Fruit fly (Drosophila melanogaster) whole organism, embryonic: ENCODE data around the gene CG33158.

Experiments
- Bdp1 ChIP-seq: fragments of 200-800 bp; sonication (Bioruptor generic); optimal IDR thresholded peaks from 3 replicates; lab custom pipeline; 2016; ENCODE audit warnings: missing biosample characterization, missing genetic modification characterization
- Blimp-1 ChIP-seq: fragments of 200-800 bp; sonication (Bioruptor generic); optimal IDR thresholded peaks from 3 replicates; lab custom pipeline; 2018; ENCODE audit warnings: missing biosample characterization, missing genetic modification characterization, mild to moderate bottlenecking, moderate library complexity, missing genetic modification reagents
- CG10274 ChIP-seq: fragments of 200-800 bp; sonication (Bioruptor generic); optimal IDR thresholded peaks from 3 replicates; lab custom pipeline; 2017; ENCODE audit warnings: missing biosample characterization, mild to moderate bottlenecking, missing genetic modification characterization
- CG10565 ChIP-seq: fragments of 200-800 bp; sonication (Bioruptor generic); optimal IDR thresholded peaks from 3 replicates; lab custom pipeline; 2016; ENCODE audit warnings: missing biosample characterization, mild to moderate bottlenecking, missing genetic modification characterization
- CG10979 ChIP-seq: fragments of 200-800 bp; sonication (Bioruptor generic); optimal IDR thresholded peaks from 2 replicates; lab custom pipeline; 2018; ENCODE audit warnings: missing biosample characterization, mild to moderate bottlenecking, missing genetic modification characterization, moderate library complexity
- CG11723 ChIP-seq: fragments of 200-800 bp; sonication (Bioruptor generic); optimal IDR thresholded peaks from 2 replicates; lab custom pipeline; 2017; ENCODE audit warnings: missing biosample characterization, mild to moderate bottlenecking, missing genetic modification characterization
- CG13894 ChIP-seq: fragments of 200-800 bp; sonication (Bioruptor generic); optimal IDR thresholded peaks from 3 replicates; lab custom pipeline; 2018; ENCODE audit warnings: missing biosample characterization, mild to moderate bottlenecking, missing genetic modification characterization, moderate library complexity
- CG2129 ChIP-seq: fragments of 200-800 bp; sonication (Bioruptor generic); IDR thresholded peaks from 2 replicates; pipeline ENCODE4 v1.3.6; 2022; ENCODE audit warnings: missing biosample characterization, missing genetic modification characterization; ENCODE audit not compliant: partially characterized antibody
- CG2678 ChIP-seq: fragments of 200-800 bp; sonication (Bioruptor generic); optimal IDR thresholded peaks from 3 replicates; lab custom pipeline; 2019; ENCODE audit warnings: missing biosample characterization, mild to moderate bottlenecking, missing genetic modification characterization, moderate library complexity
- CG2889 ChIP-seq: fragments of 200-800 bp; sonication (Bioruptor generic); IDR thresholded peaks from 3 replicates; pipeline ENCODE4 v1.3.6; 2022; ENCODE audit warnings: missing biosample characterization, missing genetic modification characterization
- CG30403 ChIP-seq: fragments of 200-800 bp; sonication (Bioruptor generic); optimal IDR thresholded peaks from 3 replicates; lab custom pipeline; 2016; ENCODE audit warnings: missing biosample characterization, missing genetic modification characterization
- CG34376 ChIP-seq: fragments of 200-800 bp; sonication (Bioruptor generic); optimal IDR thresholded peaks from 2 replicates; lab custom pipeline; 2018; ENCODE audit warnings: missing biosample characterization, mild to moderate bottlenecking, missing genetic modification characterization
- CG3847 ChIP-seq: fragments of 200-800 bp; sonication (Bioruptor generic); IDR thresholded peaks from 2 replicates; pipeline ENCODE4 v1.3.6; 2022; ENCODE audit warnings: missing biosample characterization, missing genetic modification characterization
- CG4282 ChIP-seq: fragments of 200-800 bp; sonication (Bioruptor generic); optimal IDR thresholded peaks from 2 replicates; lab custom pipeline; 2016; ENCODE audit warnings: missing biosample characterization, missing genetic modification characterization
- CG4730 ChIP-seq: fragments of 200-800 bp; sonication (Bioruptor generic); IDR thresholded peaks from 2 replicates; pipeline ENCODE4 v1.3.6; 2022; ENCODE audit warnings: missing biosample characterization, missing genetic modification characterization
- CG4820 ChIP-seq: fragments of 200-800 bp; sonication (Bioruptor generic); optimal IDR thresholded peaks from 3 replicates; lab custom pipeline; 2016; ENCODE audit warnings: missing biosample characterization, missing genetic modification characterization
- CG6854 ChIP-seq: fragments of 200-800 bp; sonication (Bioruptor generic); optimal IDR thresholded peaks from 3 replicates; lab custom pipeline; 2017; ENCODE audit warnings: missing biosample characterization, mild to moderate bottlenecking, missing genetic modification characterization
- CG7839 ChIP-seq: fragments of 200-800 bp; sonication (Bioruptor generic); optimal IDR thresholded peaks from 3 replicates; lab custom pipeline; 2018; ENCODE audit warnings: missing biosample characterization, mild to moderate bottlenecking, missing genetic modification characterization, moderate library complexity
- CG8281 ChIP-seq: fragments of 200-800 bp; sonication (Bioruptor generic); optimal IDR thresholded peaks from 2 replicates; lab custom pipeline; 2018; ENCODE audit warnings: missing biosample characterization, mild to moderate bottlenecking, missing genetic modification characterization, moderate library complexity
- CG9817 ChIP-seq: fragments of 200-800 bp; sonication (Bioruptor generic); optimal IDR thresholded peaks from 2 replicates; lab custom pipeline; 2018; ENCODE audit warnings: missing biosample characterization, mild to moderate bottlenecking, missing genetic modification characterization, moderate library complexity
- Ets97D ChIP-seq: fragments of 200-800 bp; sonication (Bioruptor generic); optimal IDR thresholded peaks from 3 replicates; lab custom pipeline; 2016; ENCODE audit warnings: missing biosample characterization, missing genetic modification characterization
- Fer1 ChIP-seq: fragments of 200-800 bp; sonication (Bioruptor generic); optimal IDR thresholded peaks from 2 replicates; lab custom pipeline; 2017; ENCODE audit warnings: missing biosample characterization, mild to moderate bottlenecking, missing genetic modification characterization
- Fer2 ChIP-seq: fragments of 200-800 bp; sonication (Bioruptor generic); optimal IDR thresholded peaks from 2 replicates; lab custom pipeline; 2018; ENCODE audit warnings: missing biosample characterization, mild to moderate bottlenecking, missing genetic modification characterization, moderate library complexity
- HLH3B ChIP-seq: fragments of 200-800 bp; sonication (Bioruptor generic); IDR thresholded peaks from 2 replicates; pipeline ENCODE4 v1.3.6; 2022; ENCODE audit warnings: missing biosample characterization, missing genetic modification characterization
- Hand ChIP-seq: fragments of 200-800 bp; sonication (Bioruptor generic); optimal IDR thresholded peaks from 2 replicates; lab custom pipeline; 2017; ENCODE audit warnings: mild to moderate bottlenecking, missing biosample characterization, missing genetic modification reagents, missing genetic modification characterization
- Hr39 ChIP-seq: fragments of >200 bp; optimal IDR thresholded peaks from 2 replicates; lab custom pipeline; 2017
- Hr51 ChIP-seq, 2 experiments: fragments of 200-800 bp; sonication (Bioruptor generic); optimal IDR thresholded peaks; 2 replicates in 1 of 2; 3 replicates in 1 of 2; lab custom pipeline; 2016 to 2018; ENCODE audit warnings: missing biosample characterization in 2 of 2, missing genetic modification characterization in 2 of 2, mild to moderate bottlenecking in 1 of 2, moderate library complexity in 1 of 2
- Mad ChIP-seq: fragments of 200-800 bp; sonication (Bioruptor generic); optimal IDR thresholded peaks from 2 replicates; lab custom pipeline; 2016; ENCODE audit warnings: missing biosample characterization, missing genetic modification characterization
- Mrtf ChIP-seq: fragments of 200-800 bp; sonication (Bioruptor generic); IDR thresholded peaks from 3 replicates; pipeline ENCODE4 v1.3.6; 2022; ENCODE audit warnings: missing biosample characterization, missing genetic modification characterization
- Rfx ChIP-seq: fragments of 200-800 bp; sonication (Bioruptor generic); IDR thresholded peaks from 2 replicates; pipeline ENCODE4 v1.3.6; 2022; ENCODE audit warnings: missing biosample characterization, missing genetic modification characterization
- Sox102F ChIP-seq: fragments of 200-800 bp; sonication (Bioruptor generic); optimal IDR thresholded peaks from 2 replicates; lab custom pipeline; 2018; ENCODE audit warnings: missing biosample characterization, mild to moderate bottlenecking, missing genetic modification characterization, moderate library complexity
- Taf1 ChIP-seq: fragments of 200-800 bp; sonication (Bioruptor generic); IDR thresholded peaks from 2 replicates; pipeline ENCODE4 v1.3.6; 2022; ENCODE audit warnings: missing biosample characterization, missing genetic modification characterization
- Vsx1 ChIP-seq: fragments of 200-800 bp; sonication (Bioruptor generic); optimal IDR thresholded peaks from 2 replicates; lab custom pipeline; 2017; ENCODE audit warnings: missing biosample characterization, mild to moderate bottlenecking, missing genetic modification characterization, missing genetic modification reagents
- bigmax ChIP-seq: fragments of 200-800 bp; sonication (Bioruptor generic); optimal IDR thresholded peaks from 2 replicates; lab custom pipeline; 2018; ENCODE audit warnings: missing biosample characterization, mild to moderate bottlenecking, missing genetic modification characterization
- ewg ChIP-seq: fragments of 200-800 bp; sonication (Bioruptor generic); optimal IDR thresholded peaks from 3 replicates; lab custom pipeline; 2017; ENCODE audit warnings: mild to moderate bottlenecking, missing biosample characterization, missing genetic modification reagents, missing genetic modification characterization
- ham ChIP-seq: fragments of 200-800 bp; sonication (Bioruptor generic); IDR thresholded peaks from 2 replicates; pipeline ENCODE4 v1.3.6; 2022; ENCODE audit warnings: missing biosample characterization, missing genetic modification characterization
- ind ChIP-seq: fragments of 200-800 bp; sonication (Bioruptor generic); optimal IDR thresholded peaks from 3 replicates; lab custom pipeline; 2016; ENCODE audit warnings: missing biosample characterization, missing genetic modification characterization
- insv ChIP-seq, 2 experiments: fragments of 200-800 bp; sonication (Bioruptor generic); optimal IDR thresholded peaks; 3 replicates each; lab custom pipeline; 2016 to 2018; ENCODE audit warnings: missing biosample characterization in 2 of 2, missing genetic modification characterization in 2 of 2
- ken ChIP-seq: fragments of 200-800 bp; sonication (Bioruptor generic); IDR thresholded peaks from 3 replicates; pipeline ENCODE4 v1.3.6; 2022; ENCODE audit warnings: missing biosample characterization, missing genetic modification characterization
- lmd ChIP-seq: fragments of 200-800 bp; sonication (Bioruptor generic); IDR thresholded peaks from 2 replicates; pipeline ENCODE4 v1.3.6; 2022; ENCODE audit warnings: missing biosample characterization, missing genetic modification characterization
- lola ChIP-seq, 3 experiments: fragments of >200 bp in 2 of 3; fragments of 200-800 bp in 1 of 3; sonication (Bioruptor generic) in 1 of 3; optimal IDR thresholded peaks; 2 replicates each; lab custom pipeline; 2017 to 2019; ENCODE audit warnings: missing biosample characterization in 3 of 3, missing genetic modification characterization in 3 of 3, mild to moderate bottlenecking in 1 of 3, moderate library complexity in 1 of 3
- mirr ChIP-seq: fragments of 200-800 bp; sonication (Bioruptor generic); optimal IDR thresholded peaks from 3 replicates; lab custom pipeline; 2018; ENCODE audit warnings: missing biosample characterization, mild to moderate bottlenecking, missing genetic modification characterization
- nau ChIP-seq: fragments of 200-800 bp; sonication (Bioruptor generic); optimal IDR thresholded peaks from 3 replicates; lab custom pipeline; 2017; ENCODE audit warnings: missing biosample characterization, mild to moderate bottlenecking, missing genetic modification characterization, missing genetic modification reagents
- prd ChIP-seq, 3 experiments: fragments of >200 bp in 2 of 3; fragments of 200-800 bp in 1 of 3; sonication (Bioruptor generic) in 1 of 3; optimal IDR thresholded peaks in 2 of 3; IDR thresholded peaks in 1 of 3; 2 replicates in 2 of 3; 3 replicates in 1 of 3; pipeline versions ENCODE4 v1.3.6 to Lab custom; 2017 to 2022; ENCODE audit warnings: missing biosample characterization in 1 of 3, missing genetic modification characterization in 1 of 3
- psq ChIP-seq: fragments of 200-800 bp; sonication (Bioruptor generic); optimal IDR thresholded peaks from 2 replicates; lab custom pipeline; 2017; ENCODE audit warnings: missing biosample characterization, missing genetic modification characterization
- salm ChIP-seq: fragments of 200-800 bp; sonication (Bioruptor generic); optimal IDR thresholded peaks from 2 replicates; lab custom pipeline; 2018; ENCODE audit warnings: missing biosample characterization, mild to moderate bottlenecking, missing genetic modification characterization
- sna ChIP-seq: fragments of 200-800 bp; sonication (Bioruptor generic); IDR thresholded peaks from 2 replicates; pipeline ENCODE4 v1.3.6; 2022; ENCODE audit warnings: missing biosample characterization, missing genetic modification characterization; ENCODE audit not compliant: partially characterized antibody
- sug ChIP-seq: fragments of 200-800 bp; optimal IDR thresholded peaks from 2 replicates; lab custom pipeline; 2019; ENCODE audit warnings: missing biosample characterization, mild to moderate bottlenecking, missing genetic modification characterization, moderate library complexity
- tap ChIP-seq: fragments of 200-800 bp; optimal IDR thresholded peaks from 3 replicates; lab custom pipeline; 2019; ENCODE audit warnings: missing biosample characterization, mild to moderate bottlenecking, missing genetic modification characterization, moderate library complexity
- yki ChIP-seq: fragments of >200 bp; optimal IDR thresholded peaks from 3 replicates; lab custom pipeline; 2018

The CG33158 gene

DNA sequence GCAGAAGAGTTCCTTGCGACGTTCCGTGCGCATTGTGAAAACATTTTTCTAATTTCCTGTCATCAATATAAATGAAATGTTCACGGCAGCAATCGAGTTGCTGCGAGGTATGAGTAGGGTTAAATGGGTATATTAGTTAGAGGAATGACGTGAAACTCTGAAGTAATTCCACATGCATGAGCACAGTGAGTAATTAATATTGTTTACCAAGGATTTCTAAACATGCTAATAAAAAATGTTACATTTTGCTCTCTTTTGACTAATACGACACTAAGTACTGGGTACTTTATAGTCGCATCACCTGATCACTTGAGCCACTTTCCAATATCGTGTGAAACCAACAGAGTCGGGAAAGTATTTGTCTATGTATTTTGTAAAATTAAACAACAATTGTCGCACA, 124.8 kb downstream of the CG33158 start (continued):
- TF ChIP-seq Rfx (GFP tag; lab: Robert Waterston, UW) (peak; percentile 35; the same call in 1 of the 2 replicates), mirr (GFP tag; lab: Kevin White, UChicago) (no peak), CG7839 (tag; lab: Kevin White, UChicago) (peak; percentile 32), Ets97D (GFP tag; lab: Kevin White, UChicago) (no peak), CG4730 (GFP tag; lab: Robert Waterston, UW) (no peak), CG4820 (GFP tag; lab: Kevin White, UChicago) (peak; percentile 57), ind (GFP tag; lab: Kevin White, UChicago) (peak; percentile 32), CG9817 (tag; lab: Kevin White, UChicago) (no peak), ham (GFP tag; lab: Robert Waterston, UW) (no peak), salm (tag; lab: Kevin White, UChicago) (no peak), Fer2 (tag; lab: Kevin White, UChicago) (no peak), CG8281 (tag; lab: Kevin White, UChicago) (no peak), CG4282 (GFP tag; lab: Kevin White, UChicago) (no peak), psq (GFP tag; lab: Kevin White, UChicago) (no peak), ewg (GFP tag; lab: Kevin White, UChicago) (peak; percentile 41), Taf1 (GFP tag; lab: Robert Waterston, UW) (0 out of 2 replicates have a peak, but pooled peaks have one; percentile 5), ken (peak; percentile 61; the same call in 2 of the 3 replicates), Fer1 (GFP tag; lab: Kevin White, UChicago) (no peak), CG10274 (no peak), Vsx1 (GFP tag; lab: Kevin White, UChicago) (no peak), lola (GFP tag; optimal IDR thresholded peaks at IDR 0.05; lab: Kevin White, UChicago) (peak in 1 of 3 experiments; percentile 29), CG11723 (GFP tag; lab: Kevin White, UChicago) (no peak), yki (lab: Kevin White, UChicago) (no peak), CG6854 (no peak), Mrtf (GFP tag; lab: Robert Waterston, UW) (no peak), CG2678 (tag; lab: Kevin White, UChicago) (peak; percentile 31), CG10979 (tag; lab: Kevin White, UChicago) (no peak), CG3847 (GFP tag; lab: Robert Waterston, UW) (peak; percentile 26; the same call in 1 of the 2 replicates), CG13894 (tag; lab: Kevin White, UChicago) (no peak), Mad (GFP tag; lab: Kevin White, UChicago) (no peak), sug (tag; lab: Kevin White, UChicago) (no peak), Hr51 (GFP tag; optimal IDR thresholded peaks at IDR 0.05; lab: Kevin White, UChicago) (peak in 1 of 2 experiments; percentile 43), HLH3B (GFP tag; lab: Robert Waterston, UW) (peak; percentile 64; the same call in 1 of the 2 replicates), nau (GFP tag; lab: Kevin White, UChicago) (no peak), Hr39 (lab: Kevin White, UChicago) (no peak), Hand (no peak), CG10565 (GFP tag; lab: Kevin White, UChicago) (no peak), CG2889 (GFP tag; lab: Robert Waterston, UW) (no peak), bigmax (GFP tag; lab: Kevin White, UChicago) (no peak), lmd (peak; percentile 57), CG2129 (GFP tag; lab: Robert Waterston, UW) (no peak), Blimp-1 (peak; percentile 71), CG30403 (GFP tag; lab: Kevin White, UChicago) (peak; percentile 32), tap (tag; lab: Kevin White, UChicago) (peak; percentile 6), insv (GFP tag; optimal IDR thresholded peaks at IDR 0.05; lab: Kevin White, UChicago) (no peak), CG34376 (GFP tag; lab: Kevin White, UChicago) (no peak), prd (optimal IDR thresholded peaks at IDR 0.05; lab: Kevin White, UChicago) (no peak), prd (GFP tag; IDR thresholded peaks at IDR 0.05; lab: Robert Waterston, UW) (peak; percentile 66; the same call in 2 of the 3 replicates), Bdp1 (no peak), sna (GFP tag; lab: Robert Waterston, UW) (no peak), Sox102F (GFP tag; lab: Kevin White, UChicago) (peak; percentile 76)
